Worm (Caenorhabditis elegans): ENCODE results near the gene Y105C5A.9.
"Not testable (repeated sequence)": the region's sequence is repeated elsewhere in the genome, so short reads cannot be mapped to it uniquely, and the experiment has no call there.

Y105C5A.9 gene

ce11 chrIV:15593078-15593477 is 38.2 kb upstream of the Y105C5A.9 start:
- TF ChIP-seq hlh-4 (tag; optimal IDR thresholded peaks at IDR 0.05) (no peak), elt-2 (tag; optimal IDR thresholded peaks at IDR 0.05) (peak; percentile 2), F16B12.6 (tag; optimal IDR thresholded peaks at IDR 0.05) (no peak)

DNA sequence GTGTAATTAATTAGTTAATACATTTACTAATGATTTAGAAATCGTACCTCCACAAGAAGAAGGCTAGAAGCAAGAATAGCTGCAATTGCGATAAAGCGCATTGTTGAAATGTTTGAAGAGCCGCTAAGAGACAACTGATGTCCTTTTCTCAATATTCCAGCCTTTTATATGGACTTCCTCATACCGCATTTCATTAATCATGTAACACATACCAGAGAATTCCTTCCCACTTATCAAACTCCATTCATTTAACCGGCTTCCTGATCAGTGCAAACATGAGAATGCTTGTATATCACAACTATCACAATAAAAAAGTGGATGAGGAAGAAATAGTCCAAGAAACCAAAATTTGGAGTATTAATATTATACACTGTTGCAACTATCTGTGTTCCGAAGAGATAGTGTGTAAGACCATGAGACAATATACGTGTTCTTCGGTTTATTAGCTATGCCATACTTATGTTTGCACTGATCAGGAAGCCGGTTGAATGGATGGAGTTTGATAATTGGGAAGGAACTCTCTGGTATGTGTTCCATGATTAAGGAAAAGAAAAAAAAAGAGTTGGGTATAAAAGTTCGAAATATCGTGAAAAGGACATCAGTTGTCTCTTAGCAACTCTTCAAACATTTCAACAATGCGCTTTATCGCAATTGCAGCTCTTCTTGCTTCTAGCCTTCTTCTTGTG is 36.2 kb upstream of the Y105C5A.9 start, which contains the start of the genes pqn-78 and pqn-79:
Gene pqn-78 (minus strand): TSS at position 101 of the 686 bp plus-strand sequence.
Gene pqn-79 (plus strand): TSS at position 636 of the 686 bp plus-strand sequence.
- not testable (repeated sequence) for TF ChIP-seq vab-15 (tag; optimal IDR thresholded peaks at IDR 0.05); efl-1 (optimal IDR thresholded peaks at IDR 0.05); efl-1 (GFP tag; optimal IDR thresholded peaks at IDR 0.05 in 1 of 2); ets-5 (GFP tag; IDR thresholded peaks at IDR 0.05)

DNA sequence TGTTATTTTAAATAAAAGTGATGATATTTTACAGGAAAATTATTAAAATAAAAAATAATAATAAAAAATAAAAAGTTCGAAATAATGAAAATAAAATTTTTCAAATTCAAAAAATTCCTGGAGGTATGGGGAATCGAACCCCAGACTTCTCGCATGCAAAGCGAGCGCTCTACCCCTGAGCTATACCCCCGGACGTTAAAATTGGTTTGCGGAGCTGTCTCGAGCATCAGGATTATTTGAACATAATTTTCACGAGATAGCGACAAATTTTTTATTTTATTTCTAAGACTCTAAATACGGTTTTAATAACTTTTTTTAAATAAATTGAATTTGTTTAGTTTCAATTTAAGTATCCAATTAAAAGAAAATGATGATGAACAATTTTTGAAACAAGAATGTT is 27.1 kb upstream of the Y105C5A.9 start:
- TF ChIP-seq lin-15B (tag; optimal IDR thresholded peaks at IDR 0.05) (no peak), ama-1 (optimal IDR thresholded peaks at IDR 0.05) (no peak), nhr-47 (tag; optimal IDR thresholded peaks at IDR 0.05) (no peak), dsc-1 (tag; optimal IDR thresholded peaks at IDR 0.05) (no peak), zag-1 (tag; optimal IDR thresholded peaks at IDR 0.05) (no peak), lsy-2 (tag; optimal IDR thresholded peaks at IDR 0.05) (no peak), elt-3 (tag; optimal IDR thresholded peaks at IDR 0.05) (no peak), ceh-8 (GFP tag; optimal IDR thresholded peaks at IDR 0.05) (no peak), sup-37 (GFP tag; optimal IDR thresholded peaks at IDR 0.05) (no peak), ztf-11 (tag; optimal IDR thresholded peaks at IDR 0.05) (no peak), lin-39 (tag; optimal IDR thresholded peaks at IDR 0.05) (no peak)

DNA sequence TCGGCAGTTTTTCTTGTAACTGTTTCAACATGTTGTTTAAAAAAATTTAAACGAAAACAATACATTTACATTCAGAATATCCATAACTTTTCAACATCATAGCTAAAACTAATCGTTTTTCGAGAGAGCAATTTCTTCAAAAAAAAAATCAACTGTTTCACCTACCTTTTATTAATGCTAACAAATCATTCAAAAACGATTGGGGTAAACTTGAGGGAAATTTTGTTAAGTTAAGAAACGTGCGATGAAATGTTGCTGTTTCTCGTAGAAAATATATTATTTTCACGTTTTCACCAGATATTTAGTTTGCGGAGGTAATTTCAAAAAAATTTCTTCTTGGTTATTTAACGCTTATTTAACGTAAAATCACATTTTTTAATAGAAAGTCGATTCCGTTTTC is 24.9 kb upstream of the Y105C5A.9 start:
- TF ChIP-seq nhr-77 (tag; optimal IDR thresholded peaks at IDR 0.05) (no peak), sup-37 (GFP tag; optimal IDR thresholded peaks at IDR 0.05) (no peak), snpc-4 (tag; optimal IDR thresholded peaks at IDR 0.05) (no peak), hlh-17 (GFP tag; optimal IDR thresholded peaks at IDR 0.05; ENCODE audit: borderline replicate concordance) (no peak), zag-1 (tag; optimal IDR thresholded peaks at IDR 0.05) (no peak), elt-2 (tag; optimal IDR thresholded peaks at IDR 0.05) (no peak), fkh-8 (tag; optimal IDR thresholded peaks at IDR 0.05) (no peak), pax-3 (tag; optimal IDR thresholded peaks at IDR 0.05) (no peak), lin-35 (GFP tag; optimal IDR thresholded peaks at IDR 0.05) (no peak), tbx-2 (tag; optimal IDR thresholded peaks at IDR 0.05) (no peak), rnt-1 (tag; optimal IDR thresholded peaks at IDR 0.05) (no peak), ceh-82 (tag; optimal IDR thresholded peaks at IDR 0.05) (no peak), nhr-28 (tag; optimal IDR thresholded peaks at IDR 0.05) (no peak)

- no peak for TF ChIP-seq lir-3 (tag; optimal IDR thresholded peaks at IDR 0.05; ENCODE audit: poor library complexity)
- TF ChIP-seq aly-2 (tag; optimal IDR thresholded peaks at IDR 0.05): no peak
- no peak for TF ChIP-seq blmp-1 (tag; optimal IDR thresholded peaks at IDR 0.05)
- no peak for TF ChIP-seq C16A3.4 (tag; optimal IDR thresholded peaks at IDR 0.05)
- no peak for TF ChIP-seq F16B12.6 (tag; optimal IDR thresholded peaks at IDR 0.05)
- TF ChIP-seq swsn-7 (tag; optimal IDR thresholded peaks at IDR 0.05): no peak
- no peak for TF ChIP-seq zip-4 (GFP tag; optimal IDR thresholded peaks at IDR 0.05)
- TF ChIP-seq nhr-19 (GFP tag; conservative IDR thresholded peaks at IDR 0.05): no peak
- TF ChIP-seq hlh-4 (tag; optimal IDR thresholded peaks at IDR 0.05): no peak
- no peak for TF ChIP-seq fkh-8 (tag; optimal IDR thresholded peaks at IDR 0.05)
- no peak for TF ChIP-seq tbx-2 (tag; optimal IDR thresholded peaks at IDR 0.05)
- TF ChIP-seq unc-30 (tag; optimal IDR thresholded peaks at IDR 0.05): no peak
Measured at ce11 chrIV:15613141-15613540, 18.2 kb upstream of the Y105C5A.9 start.
